Fruit fly (Drosophila melanogaster) whole organism, prepupa: ENCODE results near the gene robl37BC.

Source experiments
- CG6276 ChIP-seq: fragments of 200-800 bp; sonication (Bioruptor generic); optimal IDR thresholded peaks from 2 replicates; lab custom pipeline; 2017; ENCODE audit warnings: missing biosample characterization, mild to moderate bottlenecking, missing genetic modification characterization
- Hr4 ChIP-seq: fragments of 200-800 bp; sonication (Bioruptor generic); optimal IDR thresholded peaks from 3 replicates; lab custom pipeline; 2016; ENCODE audit warnings: missing biosample characterization, missing genetic modification characterization

- TF ChIP-seq CG6276 (GFP tag; lab: Kevin White, UChicago) = no peak
- no peak for TF ChIP-seq Hr4 (GFP tag; lab: Kevin White, UChicago)
Measured at dm6 chr2L:18982826-18983758, 27.6 kb upstream of the robl37BC start.
